Worm (Caenorhabditis elegans): ENCODE results near the gene F19H6.4.

DNA sequence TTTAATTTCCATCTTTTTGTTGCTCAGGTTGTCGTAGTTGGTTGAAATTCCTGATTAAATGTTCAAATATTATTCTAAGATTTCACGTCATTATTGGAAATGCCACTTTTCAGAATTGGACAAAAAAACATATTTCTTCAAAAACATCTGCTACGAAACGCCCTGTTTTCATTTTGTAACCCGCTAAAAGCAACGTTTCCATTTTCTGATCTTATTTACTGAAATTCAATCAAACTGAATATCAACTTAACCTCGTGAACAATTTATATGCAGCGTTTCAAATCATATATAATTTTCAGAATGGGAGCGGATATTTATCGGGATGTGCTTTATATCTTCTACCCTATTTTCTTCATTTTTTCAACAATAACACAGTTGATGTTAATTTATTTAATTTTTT lies 42.0 kb upstream of the F19H6.4 start, which contains the start of gene srd-40:
- TF ChIP-seq ceh-82 (tag; optimal IDR thresholded peaks at IDR 0.05) (no peak), nhr-111 (GFP tag; optimal IDR thresholded peaks at IDR 0.05) (no peak), pqm-1 (tag; optimal IDR thresholded peaks at IDR 0.05) (no peak)
